Fruit fly (Drosophila melanogaster) whole organism: Measurements from ENCODE around the gene CG18622.

Source experiments
- CG8478 ChIP-seq: fragments of >200 bp; optimal IDR thresholded peaks from 2 replicates; lab custom pipeline; 2018; ENCODE audit warnings: inconsistent platforms
- Dll ChIP-seq: fragments of >200 bp; optimal IDR thresholded peaks from 2 replicates; lab custom pipeline; 2017
- EcR ChIP-seq, 2 experiments: fragments of >200 bp; optimal IDR thresholded peaks; 2 replicates each; lab custom pipeline; 2017; ENCODE audit warnings: missing biosample characterization in 2 of 2, missing genetic modification characterization in 2 of 2, missing genetic modification reagents in 2 of 2
- pan ChIP-seq: fragments of >200 bp; optimal IDR thresholded peaks from 2 replicates; lab custom pipeline; 2017
- psq ChIP-seq: fragments of >200 bp; optimal IDR thresholded peaks from 2 replicates; lab custom pipeline; 2017
- usp ChIP-seq: fragments of >200 bp; optimal IDR thresholded peaks from 2 replicates; lab custom pipeline; 2017; ENCODE audit warnings: missing biosample characterization, missing genetic modification characterization, mixed read lengths

CG18622 gene

DNA sequence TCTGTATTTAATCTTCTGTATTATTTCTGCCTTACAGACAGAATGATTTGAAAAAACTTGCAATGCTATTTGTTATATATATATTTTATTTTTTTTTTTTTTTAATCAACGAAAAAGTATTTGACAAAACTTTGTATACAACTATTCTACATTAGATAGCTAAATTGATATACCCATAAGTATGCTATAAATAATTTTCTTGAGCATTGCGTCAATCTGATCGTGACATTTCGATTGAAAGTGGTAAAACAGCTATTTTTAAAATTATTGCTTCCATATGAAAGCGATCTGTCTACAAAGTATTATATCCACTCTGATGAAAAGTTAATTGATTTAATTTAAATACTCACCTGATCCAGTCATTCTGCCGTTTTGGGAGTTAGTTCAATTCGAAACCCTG lies 3.3 kb downstream of the CG18622 start:
- no peak for TF ChIP-seq Dll (lab: Kevin White, UChicago)
- no peak for TF ChIP-seq EcR (GFP tag; optimal IDR thresholded peaks at IDR 0.05; lab: Kevin White, UChicago)
- TF ChIP-seq psq (lab: Kevin White, UChicago): no peak
- TF ChIP-seq pan (lab: Kevin White, UChicago): no peak
- no peak for TF ChIP-seq usp
- TF ChIP-seq CG8478 (lab: Kevin White, UChicago): no peak

DNA sequence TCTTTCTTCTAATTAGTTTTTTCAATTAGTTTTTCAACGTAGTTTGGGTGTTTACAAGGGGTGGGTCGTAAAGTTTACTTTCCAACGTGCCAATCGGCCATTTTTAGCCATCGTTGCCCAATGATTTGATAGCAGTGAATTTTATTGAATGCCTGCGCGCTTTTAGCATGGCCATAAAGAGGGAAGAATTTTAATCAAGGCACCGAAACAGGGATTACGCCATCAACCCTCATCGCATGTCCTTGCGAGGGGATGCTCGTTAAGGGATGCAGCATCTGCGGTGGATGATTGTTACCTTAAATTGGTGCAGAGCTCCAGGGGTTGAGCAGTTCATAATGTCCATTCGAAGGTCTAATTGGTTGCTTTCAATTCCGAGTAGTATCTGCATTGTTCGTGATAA lies 4.5 kb downstream of the CG18622 start:
- no peak for TF ChIP-seq EcR (GFP tag; optimal IDR thresholded peaks at IDR 0.05; lab: Kevin White, UChicago)
- TF ChIP-seq psq (lab: Kevin White, UChicago): no peak
- TF ChIP-seq pan (lab: Kevin White, UChicago): no peak
- TF ChIP-seq usp: no peak
- no peak for TF ChIP-seq CG8478 (lab: Kevin White, UChicago)
- no peak for TF ChIP-seq Dll (lab: Kevin White, UChicago)

- TF ChIP-seq psq (lab: Kevin White, UChicago) (no peak), pan (lab: Kevin White, UChicago) (no peak), CG8478 (lab: Kevin White, UChicago) (no peak), Dll (lab: Kevin White, UChicago) (no peak), usp (no peak), EcR (GFP tag; optimal IDR thresholded peaks at IDR 0.05; lab: Kevin White, UChicago) (no peak)
Measured at dm6 chr3R:16982108-16982707, 5.3 kb downstream of the CG18622 start, which contains the start of gene AhcyL2. Gene AhcyL2 (minus strand): TSS chr3R:16982158.

DNA sequence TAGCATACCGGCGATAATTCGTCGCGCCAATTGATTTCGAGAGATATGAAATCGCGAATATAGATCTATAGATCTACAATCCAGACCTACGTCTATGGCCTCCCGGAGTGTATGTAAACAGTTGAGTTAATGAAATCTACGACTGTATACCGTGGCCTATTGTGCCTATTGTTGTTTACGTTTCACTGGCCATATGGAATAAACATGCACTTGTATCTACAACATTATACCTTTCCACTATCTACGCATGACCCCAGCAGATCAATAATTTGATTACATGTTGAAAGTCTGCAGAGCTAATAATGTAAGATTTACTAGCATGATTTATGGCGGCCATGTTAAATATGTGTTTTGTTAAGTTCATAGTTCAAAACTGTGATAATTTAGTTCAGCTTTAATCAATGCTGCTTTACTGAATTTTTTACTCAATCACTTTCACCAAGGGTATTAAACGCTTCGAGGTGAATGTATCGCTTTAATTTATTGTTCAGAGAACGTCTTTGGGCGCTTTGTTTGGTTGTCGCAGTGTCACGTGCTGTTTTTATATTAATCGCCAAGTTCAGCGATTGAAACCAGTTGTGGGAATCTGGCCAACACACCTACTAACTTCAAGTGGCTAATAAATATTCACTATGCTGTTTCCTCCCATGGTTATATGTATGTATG lies 6.4 kb downstream of the CG18622 start:
- TF ChIP-seq usp (no peak), Dll (lab: Kevin White, UChicago) (no peak), EcR (GFP tag; optimal IDR thresholded peaks at IDR 0.05; lab: Kevin White, UChicago) (no peak), CG8478 (lab: Kevin White, UChicago) (no peak), psq (lab: Kevin White, UChicago) (no peak), pan (lab: Kevin White, UChicago) (no peak)

- TF ChIP-seq Dll (lab: Kevin White, UChicago) (no peak), psq (lab: Kevin White, UChicago) (no peak), EcR (GFP tag; optimal IDR thresholded peaks at IDR 0.05; lab: Kevin White, UChicago) (no peak), CG8478 (lab: Kevin White, UChicago) (no peak), pan (lab: Kevin White, UChicago) (no peak), usp (no peak)
Measured at dm6 chr3R:16977745-16978305, 9.7 kb downstream of the CG18622 start, which contains the start of gene Actn3. Gene Actn3 (minus strand): TSS chr3R:16977795.

DNA sequence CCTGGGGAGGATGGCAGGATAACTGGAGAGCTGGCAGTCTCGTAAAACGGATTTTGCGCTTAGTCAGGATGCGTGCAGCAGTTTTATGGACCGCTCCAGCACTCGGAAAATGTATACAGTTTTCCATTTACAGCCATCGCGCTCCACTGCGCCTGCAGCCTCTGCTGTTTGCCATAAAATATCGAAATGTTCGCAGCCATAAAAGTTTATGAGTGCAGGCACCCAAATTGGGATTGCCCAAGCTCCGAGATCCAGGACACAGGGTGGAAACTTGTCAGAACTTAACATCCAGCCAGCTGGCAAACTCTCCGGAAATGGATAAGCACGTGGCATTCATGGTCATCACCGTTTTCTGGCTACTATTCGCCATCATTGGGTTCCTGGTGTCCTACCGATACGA lies 12.6 kb downstream of the CG18622 start, which contains the start of gene VhaM9.7-d:
VhaM9.7-d (plus strand) TSS at position 301 of the 400 bp plus-strand sequence.
- no peak for TF ChIP-seq Dll (lab: Kevin White, UChicago)

DNA sequence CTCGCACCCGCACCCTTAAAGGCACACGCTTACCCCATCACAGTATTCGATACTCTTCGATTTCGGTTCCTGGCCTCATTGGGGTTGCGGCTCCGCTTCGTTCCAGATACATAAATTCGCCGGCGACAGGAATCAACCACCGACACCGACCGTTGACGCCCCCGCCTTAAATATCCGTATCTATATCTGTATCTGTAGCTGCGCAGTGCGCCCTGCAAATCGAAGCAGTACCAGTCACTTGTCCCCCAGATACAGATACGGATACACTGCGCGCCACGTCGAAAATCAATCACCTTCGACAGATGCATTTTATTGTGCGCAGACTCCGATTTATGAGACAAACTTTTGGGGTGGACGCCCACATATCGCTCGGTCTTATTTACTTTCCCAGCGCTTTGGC lies 15.0 kb downstream of the CG18622 start:
- TF ChIP-seq usp (no peak), Dll (lab: Kevin White, UChicago) (no peak), CG8478 (lab: Kevin White, UChicago) (no peak), psq (lab: Kevin White, UChicago) (no peak), pan (lab: Kevin White, UChicago) (no peak), EcR (GFP tag; optimal IDR thresholded peaks at IDR 0.05; lab: Kevin White, UChicago) (no peak)

DNA sequence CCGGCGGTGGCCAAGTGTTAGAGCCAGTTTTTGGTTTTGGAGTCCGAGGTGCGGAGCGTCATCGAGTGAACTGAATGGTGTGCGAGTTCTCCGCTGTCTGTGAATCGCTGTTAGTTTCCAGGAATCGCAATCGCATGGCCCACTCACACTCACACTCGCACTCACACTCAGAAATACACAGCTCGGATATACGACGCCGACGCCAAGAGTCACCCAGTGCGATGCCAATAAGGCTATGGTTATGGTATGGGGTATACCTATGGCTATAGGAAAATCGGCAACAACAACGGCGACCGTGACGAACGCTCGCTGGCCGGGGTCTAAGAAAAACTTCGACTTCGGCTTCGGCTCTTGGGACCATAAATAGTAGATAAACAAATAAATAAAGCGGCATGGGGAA lies 15.4 kb downstream of the CG18622 start, which contains the start of gene Abd-B:
Abd-B (minus strand) TSS at position 101 of the 400 bp plus-strand sequence.
- TF ChIP-seq pan (lab: Kevin White, UChicago): no peak
- no peak for TF ChIP-seq CG8478 (lab: Kevin White, UChicago)
- TF ChIP-seq psq (lab: Kevin White, UChicago): no peak
- no peak for TF ChIP-seq EcR (GFP tag; optimal IDR thresholded peaks at IDR 0.05; lab: Kevin White, UChicago)
- TF ChIP-seq Dll (lab: Kevin White, UChicago): no peak
- TF ChIP-seq usp: no peak

DNA sequence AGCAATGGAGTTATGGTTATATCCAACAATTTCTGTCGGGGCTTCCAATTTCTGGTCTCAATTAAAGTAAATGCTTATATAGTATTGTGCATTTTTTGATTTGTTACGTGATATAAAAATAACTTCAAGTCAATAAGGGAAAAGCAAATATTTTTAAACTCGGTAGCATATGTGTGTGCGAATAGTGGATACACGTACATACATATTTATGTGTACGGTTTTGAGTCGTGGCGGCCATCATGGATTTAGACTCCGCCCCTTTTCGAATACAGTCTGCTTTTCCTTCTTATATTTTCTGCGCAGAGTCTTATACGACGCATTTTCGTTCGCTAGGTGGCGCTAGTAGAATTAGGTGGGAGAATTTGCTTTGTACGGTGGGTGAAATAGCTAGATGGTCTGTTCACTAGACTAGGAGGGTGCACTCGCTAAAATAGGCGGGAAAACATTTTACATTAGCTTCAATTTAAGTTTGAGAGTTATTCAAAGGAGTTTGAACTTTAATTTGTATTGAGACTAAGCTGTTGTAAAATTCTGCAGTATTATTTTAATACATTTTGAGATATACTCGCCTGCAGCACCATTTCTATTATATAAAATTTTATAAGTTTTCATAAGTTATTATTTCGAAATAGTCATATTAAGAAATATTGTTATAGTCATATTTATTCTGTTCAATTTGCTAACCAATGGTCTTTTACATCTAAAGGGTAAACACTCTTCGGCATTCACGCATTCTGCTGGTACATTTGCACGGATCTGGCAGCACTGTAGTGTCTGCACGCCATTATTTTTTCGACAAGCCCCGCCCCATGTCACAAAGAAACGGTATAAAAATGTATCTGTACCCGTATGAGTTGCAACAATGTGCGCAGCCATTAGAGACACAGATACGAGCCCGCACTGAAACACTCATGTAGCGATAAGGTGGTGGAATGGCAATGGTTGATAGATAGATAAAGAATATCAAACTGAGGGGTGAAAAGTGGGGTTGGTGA lies 17.9 kb downstream of the CG18622 start:
- TF ChIP-seq Dll (lab: Kevin White, UChicago) (no peak), CG8478 (lab: Kevin White, UChicago) (no peak), pan (lab: Kevin White, UChicago) (no peak), usp (no peak), psq (lab: Kevin White, UChicago) (no peak), EcR (GFP tag; optimal IDR thresholded peaks at IDR 0.05; lab: Kevin White, UChicago) (no peak)

DNA sequence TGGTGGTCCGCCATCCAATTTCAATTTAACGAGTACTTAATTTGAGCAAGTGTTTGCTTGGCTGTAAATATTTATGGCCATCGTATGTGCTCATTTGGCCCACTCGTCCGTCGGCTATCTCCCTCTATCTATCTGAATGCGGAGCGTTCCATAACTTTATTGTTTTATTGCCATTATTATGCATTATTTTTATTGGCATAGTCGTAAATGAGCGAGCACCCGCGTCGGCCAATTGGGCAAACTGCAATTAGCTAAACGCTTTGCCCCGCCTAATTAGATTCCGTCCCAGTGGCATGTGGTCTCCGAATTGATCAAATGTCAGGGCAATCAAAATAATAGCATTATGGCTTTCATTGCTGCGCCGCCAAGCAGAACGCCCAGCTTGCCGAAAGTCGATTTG lies 25.2 kb downstream of the CG18622 start:
- no peak for TF ChIP-seq psq (lab: Kevin White, UChicago)
- TF ChIP-seq usp: no peak
- no peak for TF ChIP-seq pan (lab: Kevin White, UChicago)
- TF ChIP-seq Dll (lab: Kevin White, UChicago): no peak

DNA sequence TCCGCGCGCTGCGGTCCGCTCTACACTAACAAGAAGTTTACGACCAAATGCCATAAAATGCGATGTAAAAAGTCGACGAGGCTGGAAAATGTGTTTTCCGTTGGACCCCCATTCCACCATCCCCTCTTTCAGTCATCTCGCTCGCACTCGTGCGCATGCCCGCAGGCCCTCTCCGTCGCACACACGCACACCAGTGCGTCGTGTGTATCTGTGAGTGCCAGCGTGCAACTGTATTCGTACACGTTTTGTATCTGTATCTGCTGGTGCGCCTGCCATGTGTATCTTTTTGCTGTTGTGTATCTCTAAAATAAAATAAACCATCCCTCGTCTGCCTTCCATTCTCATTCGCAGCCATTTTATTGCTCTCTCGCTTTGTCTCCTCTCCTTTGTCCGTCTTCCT lies 27.3 kb downstream of the CG18622 start:
- no peak for TF ChIP-seq usp
- no peak for TF ChIP-seq Dll (lab: Kevin White, UChicago)
- no peak for TF ChIP-seq EcR (GFP tag; optimal IDR thresholded peaks at IDR 0.05; lab: Kevin White, UChicago)
- no peak for TF ChIP-seq CG8478 (lab: Kevin White, UChicago)
- TF ChIP-seq pan (lab: Kevin White, UChicago): no peak
- TF ChIP-seq psq (lab: Kevin White, UChicago): no peak
